Fruit fly (Drosophila melanogaster) whole organism, embryonic: ENCODE measurements around the gene Ing5.

Source experiments
- CG15011 ChIP-seq: fragments of 200-800 bp; sonication (Bioruptor generic); optimal IDR thresholded peaks from 3 replicates; lab custom pipeline; 2018; ENCODE audit warnings: missing biosample characterization, mild to moderate bottlenecking, missing genetic modification characterization
- CG15601 ChIP-seq: fragments of 200-800 bp; sonication (Bioruptor generic); optimal IDR thresholded peaks from 3 replicates; lab custom pipeline; 2019; ENCODE audit warnings: missing biosample characterization, mild to moderate bottlenecking, missing genetic modification characterization, moderate library complexity
- CG1792 ChIP-seq: fragments of 200-800 bp; sonication (Bioruptor generic); optimal IDR thresholded peaks from 2 replicates; lab custom pipeline; 2016; ENCODE audit warnings: missing biosample characterization, missing genetic modification characterization
- CG2116 ChIP-seq: fragments of 200-800 bp; sonication (Bioruptor generic); optimal IDR thresholded peaks from 3 replicates; lab custom pipeline; 2018; ENCODE audit warnings: missing biosample characterization, mild to moderate bottlenecking, missing genetic modification characterization
- CG2678 ChIP-seq: fragments of 200-800 bp; sonication (Bioruptor generic); optimal IDR thresholded peaks from 3 replicates; lab custom pipeline; 2019; ENCODE audit warnings: missing biosample characterization, mild to moderate bottlenecking, missing genetic modification characterization, moderate library complexity
- CG31441 ChIP-seq: fragments of 200-800 bp; sonication (Bioruptor generic); IDR thresholded peaks from 2 replicates; pipeline ENCODE4 v1.3.6; 2022; ENCODE audit warnings: missing biosample characterization, missing genetic modification characterization
- CG33213 ChIP-seq: fragments of 200-800 bp; sonication (Bioruptor generic); optimal IDR thresholded peaks from 3 replicates; lab custom pipeline; 2016; ENCODE audit warnings: missing biosample characterization, missing genetic modification characterization
- CG34224 ChIP-seq: fragments of 200-800 bp; sonication (Bioruptor generic); IDR thresholded peaks from 3 replicates; pipeline ENCODE4 v1.3.6; 2022; ENCODE audit warnings: missing biosample characterization, missing genetic modification characterization; ENCODE audit not compliant: partially characterized antibody
- CG3847 ChIP-seq: fragments of 200-800 bp; sonication (Bioruptor generic); IDR thresholded peaks from 2 replicates; pipeline ENCODE4 v1.3.6; 2022; ENCODE audit warnings: missing biosample characterization, missing genetic modification characterization
- CG4328 ChIP-seq: fragments of 200-800 bp; sonication (Bioruptor generic); optimal IDR thresholded peaks from 3 replicates; lab custom pipeline; 2017; ENCODE audit warnings: missing biosample characterization, missing genetic modification reagents, missing genetic modification characterization
- CG4820 ChIP-seq: fragments of 200-800 bp; sonication (Bioruptor generic); optimal IDR thresholded peaks from 3 replicates; lab custom pipeline; 2016; ENCODE audit warnings: missing biosample characterization, missing genetic modification characterization
- CG6654 ChIP-seq: fragments of 200-800 bp; sonication (Bioruptor generic); optimal IDR thresholded peaks from 2 replicates; lab custom pipeline; 2017; ENCODE audit warnings: missing biosample characterization, mild to moderate bottlenecking, missing genetic modification characterization
- CG6689 ChIP-seq: fragments of 200-800 bp; sonication (Bioruptor generic); IDR thresholded peaks from 2 replicates; pipeline ENCODE4 v1.3.6; 2022; ENCODE audit warnings: missing biosample characterization, missing genetic modification characterization
- CG6813 ChIP-seq: fragments of 200-800 bp; sonication (Bioruptor generic); optimal IDR thresholded peaks from 2 replicates; lab custom pipeline; 2017; ENCODE audit warnings: missing biosample characterization, missing genetic modification characterization, mild to moderate bottlenecking, moderate library complexity, missing genetic modification reagents
- CG7556 ChIP-seq: fragments of 200-800 bp; sonication (Bioruptor generic); optimal IDR thresholded peaks from 2 replicates; lab custom pipeline; 2017; ENCODE audit warnings: missing biosample characterization, mild to moderate bottlenecking, missing genetic modification characterization
- CG7987 ChIP-seq: fragments of 200-800 bp; sonication (Bioruptor generic); optimal IDR thresholded peaks from 2 replicates; lab custom pipeline; 2018; ENCODE audit warnings: missing biosample characterization, mild to moderate bottlenecking, missing genetic modification characterization, moderate library complexity
- CG8290 ChIP-seq, 3 experiments: fragments of 200-800 bp; sonication (Bioruptor generic); optimal IDR thresholded peaks; 2 replicates each; lab custom pipeline; 2016 to 2019; ENCODE audit warnings: missing biosample characterization in 3 of 3, missing genetic modification characterization in 3 of 3, mild to moderate bottlenecking in 2 of 3, moderate library complexity in 1 of 3
- CG8944 ChIP-seq: fragments of 200-800 bp; sonication (Bioruptor generic); optimal IDR thresholded peaks from 3 replicates; lab custom pipeline; 2016; ENCODE audit warnings: missing biosample characterization, missing genetic modification characterization
- CTCF ChIP-seq: fragments of 200-800 bp; sonication (Bioruptor generic); optimal IDR thresholded peaks from 2 replicates; lab custom pipeline; 2017; ENCODE audit warnings: missing biosample characterization, mild to moderate bottlenecking, missing genetic modification characterization, moderate library complexity
- Chrac-16 ChIP-seq: fragments of 200-800 bp; sonication (Bioruptor generic); optimal IDR thresholded peaks from 3 replicates; lab custom pipeline; 2016; ENCODE audit warnings: missing biosample characterization, missing genetic modification characterization
- Dfd ChIP-seq, 2 experiments: fragments of >200 bp; optimal IDR thresholded peaks; 2 replicates each; lab custom pipeline; 2017; ENCODE audit warnings: missing biosample characterization in 2 of 2, missing genetic modification characterization in 2 of 2
- Dref ChIP-seq: fragments of 200-800 bp; sonication (Bioruptor generic); IDR thresholded peaks from 2 replicates; pipeline ENCODE4 v1.3.6; 2022; ENCODE audit warnings: missing biosample characterization, missing genetic modification characterization
- E2f1 ChIP-seq: fragments of 200-800 bp; sonication (Bioruptor generic); IDR thresholded peaks from 2 replicates; pipeline ENCODE4 v1.3.6; 2022; ENCODE audit warnings: missing biosample characterization, missing genetic modification characterization
- Eip74EF ChIP-seq, 2 experiments: fragments of 200-800 bp in 1 of 2; fragments of >200 bp in 1 of 2; sonication (Bioruptor generic) in 1 of 2; optimal IDR thresholded peaks; 2 replicates each; lab custom pipeline; 2017 to 2019; ENCODE audit warnings: missing biosample characterization in 2 of 2, missing genetic modification characterization in 2 of 2, mild to moderate bottlenecking in 1 of 2, moderate library complexity in 1 of 2
- Gug ChIP-seq: fragments of 200-800 bp; sonication (Bioruptor generic); IDR thresholded peaks from 4 replicates; pipeline ENCODE4 v1.3.6; 2022; ENCODE audit warnings: missing biosample characterization, missing genetic modification characterization
- H2.0 ChIP-seq: fragments of 200-800 bp; sonication (Bioruptor generic); IDR thresholded peaks from 2 replicates; pipeline ENCODE4 v1.3.6; 2022; ENCODE audit warnings: missing biosample characterization, missing genetic modification characterization
- HmgZ ChIP-seq: fragments of 200-800 bp; sonication (Bioruptor generic); optimal IDR thresholded peaks from 2 replicates; lab custom pipeline; 2018; ENCODE audit warnings: missing biosample characterization, mild to moderate bottlenecking, missing genetic modification characterization
- Hr78 ChIP-seq, 2 experiments: fragments of 200-800 bp in 1 of 2; fragments of >200 bp in 1 of 2; sonication (Bioruptor generic) in 1 of 2; optimal IDR thresholded peaks; 2 replicates each; lab custom pipeline; 2017 to 2019; ENCODE audit warnings: missing biosample characterization in 2 of 2, missing genetic modification characterization in 2 of 2, mild to moderate bottlenecking in 1 of 2, moderate library complexity in 1 of 2
- NFAT ChIP-seq: fragments of 200-800 bp; sonication (Bioruptor generic); IDR thresholded peaks from 2 replicates; pipeline ENCODE4 v1.3.6; 2022; ENCODE audit warnings: missing biosample characterization, missing genetic modification characterization
- Six4 ChIP-seq: fragments of 200-800 bp; sonication (Bioruptor generic); optimal IDR thresholded peaks from 2 replicates; lab custom pipeline; 2016; ENCODE audit warnings: missing biosample characterization, missing genetic modification characterization
- abd-A ChIP-seq: fragments of 200-800 bp; sonication (Bioruptor generic); optimal IDR thresholded peaks from 3 replicates; lab custom pipeline; 2019; ENCODE audit warnings: missing biosample characterization, mild to moderate bottlenecking, missing genetic modification characterization, moderate library complexity
- bab2 ChIP-seq: fragments of 200-800 bp; sonication (Bioruptor generic); optimal IDR thresholded peaks from 2 replicates; lab custom pipeline; 2016; ENCODE audit warnings: missing biosample characterization, missing genetic modification characterization
- btn ChIP-seq: fragments of 200-800 bp; sonication (Bioruptor generic); optimal IDR thresholded peaks from 2 replicates; lab custom pipeline; 2016; ENCODE audit warnings: missing biosample characterization, missing genetic modification characterization
- en ChIP-seq: fragments of 200-800 bp; sonication (Bioruptor generic); optimal IDR thresholded peaks from 2 replicates; lab custom pipeline; 2016; ENCODE audit warnings: missing biosample characterization, missing genetic modification characterization
- fd102C ChIP-seq: fragments of 200-800 bp; sonication (Bioruptor generic); optimal IDR thresholded peaks from 2 replicates; lab custom pipeline; 2018; ENCODE audit warnings: missing biosample characterization, mild to moderate bottlenecking, missing genetic modification characterization, moderate library complexity
- fd64A ChIP-seq: fragments of 200-800 bp; sonication (Bioruptor generic); optimal IDR thresholded peaks from 3 replicates; lab custom pipeline; 2018; ENCODE audit warnings: missing biosample characterization, mild to moderate bottlenecking, missing genetic modification characterization
- gcm2 ChIP-seq: fragments of 200-800 bp; sonication (Bioruptor generic); optimal IDR thresholded peaks from 2 replicates; lab custom pipeline; 2016; ENCODE audit warnings: missing biosample characterization, missing genetic modification characterization
- knrl ChIP-seq: fragments of 200-800 bp; sonication (Bioruptor generic); IDR thresholded peaks from 3 replicates; pipeline ENCODE4 v1.3.6; 2022; ENCODE audit warnings: missing biosample characterization, missing genetic modification characterization; ENCODE audit not compliant: partially characterized antibody
- lbe ChIP-seq: fragments of 200-800 bp; sonication (Bioruptor generic); optimal IDR thresholded peaks from 2 replicates; lab custom pipeline; 2016; ENCODE audit warnings: missing biosample characterization, mild to moderate bottlenecking, missing genetic modification characterization
- lilli ChIP-seq: fragments of 200-800 bp; sonication (Bioruptor generic); optimal IDR thresholded peaks from 3 replicates; lab custom pipeline; 2016; ENCODE audit warnings: missing biosample characterization, missing genetic modification characterization
- oc ChIP-seq: fragments of 200-800 bp; sonication (Bioruptor generic); optimal IDR thresholded peaks from 2 replicates; lab custom pipeline; 2018; ENCODE audit warnings: missing biosample characterization, mild to moderate bottlenecking, missing genetic modification characterization, moderate library complexity
- repo ChIP-seq: fragments of 200-800 bp; sonication (Bioruptor generic); optimal IDR thresholded peaks from 2 replicates; lab custom pipeline; 2016; ENCODE audit warnings: missing biosample characterization, missing genetic modification characterization
- rib ChIP-seq: fragments of 200-800 bp; sonication (Bioruptor generic); IDR thresholded peaks from 2 replicates; pipeline ENCODE4 v1.3.6; 2022; ENCODE audit warnings: missing biosample characterization, missing genetic modification characterization
- sens ChIP-seq: fragments of 200-800 bp; sonication (Bioruptor generic); peaks from one replicate; lab custom pipeline; 2016; ENCODE audit warnings: missing biosample characterization, missing genetic modification characterization
- sens-2 ChIP-seq: fragments of 200-800 bp; sonication (Bioruptor generic); IDR thresholded peaks from 2 replicates; pipeline ENCODE4 v1.3.6; 2022; ENCODE audit warnings: missing biosample characterization, missing genetic modification characterization
- seq ChIP-seq: fragments of 200-800 bp; sonication (Bioruptor generic); IDR thresholded peaks from 2 replicates; pipeline ENCODE4 v1.3.6; 2022; ENCODE audit warnings: missing biosample characterization, missing genetic modification characterization
- sqz ChIP-seq: fragments of 200-800 bp; sonication (Bioruptor generic); optimal IDR thresholded peaks from 3 replicates; lab custom pipeline; 2018; ENCODE audit warnings: missing biosample characterization, mild to moderate bottlenecking, missing genetic modification characterization
- stwl ChIP-seq: fragments of 200-800 bp; sonication (Bioruptor generic); optimal IDR thresholded peaks from 3 replicates; lab custom pipeline; 2018; ENCODE audit warnings: missing biosample characterization, mild to moderate bottlenecking, missing genetic modification characterization, moderate library complexity

The Ing5 gene

dm6 chr2L:13414525-13415481 is 27.7 kb upstream of the Ing5 start, which contains the start of the genes CG16956, CG42784 and CG43850 (continued):
- no peak for TF ChIP-seq Dfd (GFP tag; optimal IDR thresholded peaks at IDR 0.05; lab: Kevin White, UChicago)
- no peak for TF ChIP-seq CG6654 (GFP tag; lab: Kevin White, UChicago)
- peak; percentile 68 for TF ChIP-seq CG15011 (GFP tag; lab: Kevin White, UChicago)
- TF ChIP-seq lilli (GFP tag; lab: Kevin White, UChicago), result no peak
- no peak for TF ChIP-seq lbe
- no peak; the same call in none of the 2 replicates for TF ChIP-seq CG3847
- TF ChIP-seq Dref (GFP tag; lab: Robert Waterston, UW), result no peak
- TF ChIP-seq CG7987, result peak; percentile 86
- no peak for TF ChIP-seq Hr78 (GFP tag; optimal IDR thresholded peaks at IDR 0.05; lab: Kevin White, UChicago)
- peak; percentile 20; the same call in 1 of the 2 replicates for TF ChIP-seq sens-2 (GFP tag; lab: Robert Waterston, UW)
- TF ChIP-seq bab2, result no peak
- TF ChIP-seq repo (GFP tag; lab: Kevin White, UChicago), result no peak
- no peak for TF ChIP-seq CG2678 (tag; lab: Kevin White, UChicago)
- TF ChIP-seq CG33213, result peak; percentile 30
- TF ChIP-seq CG1792 (GFP tag; lab: Kevin White, UChicago), result no peak
- no peak for TF ChIP-seq stwl (tag; lab: Kevin White, UChicago)
- peak; percentile 7 for TF ChIP-seq CTCF (GFP tag; lab: Kevin White, UChicago)
- TF ChIP-seq CG8944 (GFP tag; lab: Kevin White, UChicago), result no peak
- no peak for TF ChIP-seq btn (GFP tag; lab: Kevin White, UChicago)
- TF ChIP-seq CG34224, result 0 out of 3 replicates have a peak, but pooled peaks have one; percentile 29
- TF ChIP-seq rib (GFP tag; lab: Robert Waterston, UW), result no peak
- TF ChIP-seq CG31441 (GFP tag; lab: Robert Waterston, UW), result peak; percentile 54; the same call in 1 of the 2 replicates
- TF ChIP-seq CG2116, result peak; percentile 40
- peak; percentile 48 for TF ChIP-seq CG7556
- peak; percentile 2 for TF ChIP-seq HmgZ
- TF ChIP-seq E2f1 (GFP tag; lab: Robert Waterston, UW), result no peak
- peak; percentile 17 for TF ChIP-seq fd64A (GFP tag; lab: Kevin White, UChicago)
- TF ChIP-seq CG6813 (GFP tag; lab: Kevin White, UChicago), result peak; percentile 85
- no peak for TF ChIP-seq knrl (GFP tag; lab: Robert Waterston, UW)
- no peak for TF ChIP-seq CG8290 (GFP tag; optimal IDR thresholded peaks at IDR 0.05; lab: Kevin White, UChicago)
- peak in 1 of 2 experiments; percentile 87 for TF ChIP-seq CG8290 (tag; optimal IDR thresholded peaks at IDR 0.05; lab: Kevin White, UChicago)
- TF ChIP-seq CG15601, result no peak
- no peak for TF ChIP-seq oc (tag; lab: Kevin White, UChicago)
- TF ChIP-seq sqz, result peak; percentile 26
- no peak for TF ChIP-seq abd-A
- TF ChIP-seq CG6689 (GFP tag; lab: Robert Waterston, UW), result no peak
- no peak for TF ChIP-seq Eip74EF (GFP tag; optimal IDR thresholded peaks at IDR 0.05; lab: Kevin White, UChicago)
- TF ChIP-seq CG4328 (GFP tag; lab: Kevin White, UChicago), result peak; percentile 63
- TF ChIP-seq H2.0 (GFP tag; lab: Robert Waterston, UW), result no peak
- TF ChIP-seq Gug (GFP tag; lab: Robert Waterston, UW), result no peak
- peak; percentile 53; the same call in 1 of the 2 replicates for TF ChIP-seq seq (GFP tag; lab: Robert Waterston, UW)
- TF ChIP-seq gcm2 (GFP tag; lab: Kevin White, UChicago), result no peak
- peak; percentile 33; the same call in 1 of the 2 replicates for TF ChIP-seq NFAT
- no peak for TF ChIP-seq Chrac-16 (GFP tag; lab: Kevin White, UChicago)
- no peak for TF ChIP-seq CG4820 (GFP tag; lab: Kevin White, UChicago)
- TF ChIP-seq Six4, result no peak
- no peak for TF ChIP-seq en (GFP tag; lab: Kevin White, UChicago)
- no peak for TF ChIP-seq fd102C (GFP tag; lab: Kevin White, UChicago)
- TF ChIP-seq sens (GFP tag; lab: Kevin White, UChicago), result peak; percentile 82
